Worm (Caenorhabditis elegans) whole organism, L4 larva: ENCODE measurements around the gene aexr-1.

Experiments used
- R02D3.7 ChIP-seq: fragments of 150-350 bp; sonication (generic microtip); optimal IDR thresholded peaks from 3 replicates; lab custom pipeline; 2014; ENCODE audit warnings: missing biosample characterization, missing genetic modification characterization
- Y105C5A.15 ChIP-seq: fragments of 200-800 bp; sonication (Bioruptor generic); IDR thresholded peaks from 2 replicates; pipeline ENCODE4 v1.3.6; 2022; ENCODE audit warnings: missing genetic modification characterization, missing compliant biosample characterization
- ZK546.5 ChIP-seq, 2 experiments: sonication (generic microtip); optimal IDR thresholded peaks; 2 replicates each; lab custom pipeline; 2017; ENCODE audit warnings: missing biosample characterization in 2 of 2, missing genetic modification characterization in 2 of 2
- ceh-32 ChIP-seq: sonication (generic microtip); optimal IDR thresholded peaks from 2 replicates; lab custom pipeline; 2016; ENCODE audit warnings: mild to moderate bottlenecking, missing genetic modification characterization, missing compliant biosample characterization; ENCODE audit not compliant: poor library complexity
- ceh-62 ChIP-seq: sonication (generic microtip); optimal IDR thresholded peaks from 2 replicates; lab custom pipeline; 2017; ENCODE audit warnings: missing biosample characterization, missing genetic modification characterization
- ceh-82 ChIP-seq: sonication (generic microtip); optimal IDR thresholded peaks from 2 replicates; lab custom pipeline; 2017; ENCODE audit warnings: missing biosample characterization, missing genetic modification characterization
- dmd-9 ChIP-seq: fragments of 200-800 bp; sonication (Bioruptor generic); IDR thresholded peaks from 2 replicates; pipeline ENCODE4 v1.3.6; 2022; ENCODE audit warnings: missing genetic modification reagents, missing genetic modification characterization, missing compliant biosample characterization
- egl-27 ChIP-seq: sonication (generic microtip); optimal IDR thresholded peaks from 3 replicates; lab custom pipeline; 2017; ENCODE audit warnings: missing biosample characterization, missing genetic modification reagents, missing genetic modification characterization
- jun-1 ChIP-seq: fragments of 150-350 bp; optimal IDR thresholded peaks from 2 replicates; lab custom pipeline; 2014; ENCODE audit warnings: missing biosample characterization, missing genetic modification reagents, missing genetic modification characterization
- lin-38 ChIP-seq: fragments of 200-800 bp; sonication (Bioruptor generic); IDR thresholded peaks from 2 replicates; pipeline ENCODE4 v1.3.6; 2022; ENCODE audit warnings: missing genetic modification reagents, missing genetic modification characterization, missing compliant biosample characterization
- nhr-237 ChIP-seq: sonication (generic microtip); optimal IDR thresholded peaks from 2 replicates; lab custom pipeline; 2017; ENCODE audit warnings: missing biosample characterization, missing genetic modification characterization
- nhr-77 ChIP-seq: fragments of 150-350 bp; optimal IDR thresholded peaks from 2 replicates; lab custom pipeline; 2014; ENCODE audit warnings: missing biosample characterization, missing genetic modification characterization
- unc-62 ChIP-seq, 3 experiments: fragments of 150-350 bp in 1 of 3; sonication (generic microtip); optimal IDR thresholded peaks in 2 of 3; peaks in 1 of 3; 1 replicate in 1 of 3; 2 replicates in 2 of 3; lab custom pipeline; 2014 to 2017; ENCODE audit warnings: missing biosample characterization in 3 of 3, missing genetic modification characterization in 3 of 3, missing genetic modification reagents in 3 of 3, missing genotype in 1 of 3

DNA sequence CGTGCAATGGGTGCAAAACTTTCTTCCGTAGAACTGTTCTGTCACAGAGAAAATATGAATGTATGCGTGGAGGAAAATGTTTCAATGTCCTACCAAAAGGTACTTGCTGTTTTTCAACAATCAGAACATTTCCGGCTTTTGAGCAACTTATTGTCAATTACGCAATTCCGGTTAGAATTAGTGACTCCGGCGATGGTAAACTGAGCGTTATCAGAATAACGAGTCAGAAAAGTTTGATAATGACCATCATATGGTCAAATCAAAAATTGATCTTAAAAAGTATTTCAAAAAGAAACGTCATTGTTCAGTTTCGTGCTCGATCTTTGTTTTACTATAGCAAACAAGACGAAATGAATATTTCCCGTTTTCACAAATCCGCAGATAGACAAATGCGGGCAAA, 21.7 kb upstream of the aexr-1 start:
- no peak for TF ChIP-seq ceh-62
- TF ChIP-seq ceh-32 (tag; lab: Kevin White, UChicago) = no peak
- TF ChIP-seq jun-1 (tag; lab: Kevin White, UChicago) = no peak
- no peak for TF ChIP-seq nhr-237
- no peak for TF ChIP-seq ceh-82
- TF ChIP-seq egl-27 (tag; lab: Kevin White, UChicago) = no peak
- TF ChIP-seq R02D3.7 (tag; lab: Kevin White, UChicago) = no peak
- TF ChIP-seq nhr-77 (tag; lab: Kevin White, UChicago) = no peak
- no peak for TF ChIP-seq ZK546.5 (tag; optimal IDR thresholded peaks at IDR 0.05; lab: Kevin White, UChicago)
- no peak for TF ChIP-seq Y105C5A.15
- TF ChIP-seq unc-62 (GFP tag; optimal IDR thresholded peaks at IDR 0.05 in 1 of 2; lab: Kevin White, UChicago) = peak in 1 of 2 experiments; percentile 44
- no peak for TF ChIP-seq unc-62 (tag; optimal IDR thresholded peaks at IDR 0.05; lab: Kevin White, UChicago)
- TF ChIP-seq dmd-9 (GFP tag; lab: Robert Waterston, UW) = no peak
- TF ChIP-seq lin-38 (GFP tag; lab: Robert Waterston, UW) = no peak
